Fruit fly (Drosophila melanogaster) Kc167 (cell line): ENCODE data around the gene zfh1.

Source experiments
- Sin3A ChIP-seq: fragments of >200 bp; optimal IDR thresholded peaks from 2 replicates; lab custom pipeline; 2018; ENCODE audit warnings: missing external identifiers
- psq ChIP-seq: fragments of >200 bp; optimal IDR thresholded peaks from 2 replicates; lab custom pipeline; 2017; ENCODE audit warnings: missing external identifiers
- ttk ChIP-seq: sonication (Bioruptor generic); optimal IDR thresholded peaks from 2 replicates; lab custom pipeline; 2017; ENCODE audit warnings: missing external identifiers

DNA sequence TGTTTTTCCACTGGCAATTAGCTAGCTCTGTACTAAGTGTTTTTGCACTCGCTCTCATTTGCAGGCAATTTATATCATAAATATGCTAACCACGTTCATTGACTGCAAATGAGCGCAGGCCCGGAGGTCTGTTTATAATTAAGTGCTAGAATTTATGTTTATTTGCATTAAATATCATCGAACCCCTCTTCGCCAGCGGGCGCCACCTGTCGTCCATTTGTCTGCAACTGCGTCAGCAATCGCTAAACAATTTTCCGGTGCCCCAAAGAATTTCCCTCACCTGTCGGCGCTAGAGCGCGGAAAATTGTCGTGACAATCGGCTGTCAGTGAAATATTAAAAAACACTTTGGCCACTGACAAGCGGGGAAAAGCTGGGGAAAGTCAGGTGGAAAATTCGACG lies 5.0 kb downstream of the zfh1 start:
- TF ChIP-seq ttk, result no peak
- no peak for TF ChIP-seq psq (lab: Kevin White, UChicago)
- TF ChIP-seq Sin3A, result no peak
